Worm (Caenorhabditis elegans) whole organism, L4 larva: ENCODE results near the gene nhr-132.

ENCODE experiments used
- F10B5.3 ChIP-seq: sonication (generic microtip); optimal IDR thresholded peaks from 2 replicates; lab custom pipeline; 2016; ENCODE audit warnings: mild to moderate bottlenecking, missing genetic modification characterization, missing compliant biosample characterization
- F49E8.2 ChIP-seq: sonication (generic microtip); optimal IDR thresholded peaks from 2 replicates; lab custom pipeline; 2016; ENCODE audit warnings: missing compliant biosample characterization, mild to moderate bottlenecking, missing genetic modification characterization, borderline replicate concordance
- R02D3.7 ChIP-seq: fragments of 150-350 bp; sonication (generic microtip); optimal IDR thresholded peaks from 3 replicates; lab custom pipeline; 2014; ENCODE audit warnings: missing biosample characterization, missing genetic modification characterization
- T26A8.4 ChIP-seq: fragments of 200-800 bp; sonication (Bioruptor generic); IDR thresholded peaks from 2 replicates; pipeline ENCODE4 v1.3.6; 2022; ENCODE audit warnings: missing genetic modification characterization, missing compliant biosample characterization
- Y5F2A.4 ChIP-seq: fragments of 200-800 bp; sonication (Bioruptor generic); optimal IDR thresholded peaks from 2 replicates; lab custom pipeline; 2018; ENCODE audit warnings: mild to moderate bottlenecking, missing genetic modification characterization, missing compliant biosample characterization
- Y75B8A.6 ChIP-seq: fragments of 200-800 bp; sonication (Bioruptor generic); IDR thresholded peaks from 2 replicates; pipeline ENCODE4 v1.3.6; 2022; ENCODE audit warnings: missing genetic modification reagents, missing genetic modification characterization, missing compliant biosample characterization
- ZK546.5 ChIP-seq, 2 experiments: sonication (generic microtip); optimal IDR thresholded peaks; 2 replicates each; lab custom pipeline; 2017; ENCODE audit warnings: missing biosample characterization in 2 of 2, missing genetic modification characterization in 2 of 2
- aly-2 ChIP-seq: sonication (generic microtip); optimal IDR thresholded peaks from 2 replicates; lab custom pipeline; 2018; ENCODE audit warnings: missing biosample characterization, missing genetic modification characterization
- attf-4 ChIP-seq: sonication (generic microtip); optimal IDR thresholded peaks from 3 replicates; lab custom pipeline; 2017; ENCODE audit warnings: missing biosample characterization, missing genetic modification characterization
- ceh-32 ChIP-seq: sonication (generic microtip); optimal IDR thresholded peaks from 2 replicates; lab custom pipeline; 2016; ENCODE audit warnings: mild to moderate bottlenecking, missing genetic modification characterization, missing compliant biosample characterization; ENCODE audit not compliant: poor library complexity
- ceh-62 ChIP-seq: sonication (generic microtip); optimal IDR thresholded peaks from 2 replicates; lab custom pipeline; 2017; ENCODE audit warnings: missing biosample characterization, missing genetic modification characterization
- ceh-82 ChIP-seq: sonication (generic microtip); optimal IDR thresholded peaks from 2 replicates; lab custom pipeline; 2017; ENCODE audit warnings: missing biosample characterization, missing genetic modification characterization
- cey-2 ChIP-seq: sonication (generic microtip); optimal IDR thresholded peaks from 3 replicates; lab custom pipeline; 2017; ENCODE audit warnings: missing genetic modification characterization, mild to moderate bottlenecking, missing compliant biosample characterization, antibody characterized with exemption, borderline replicate concordance; ENCODE audit not compliant: insufficient read depth
- daf-8 ChIP-seq: fragments of 200-800 bp; sonication (Bioruptor generic); IDR thresholded peaks from 2 replicates; pipeline ENCODE4 v1.3.6; 2022; ENCODE audit warnings: missing genetic modification characterization, missing compliant biosample characterization
- dve-1 ChIP-seq: sonication (generic microtip); optimal IDR thresholded peaks from 2 replicates; lab custom pipeline; 2017; ENCODE audit warnings: antibody characterized with exemption, mild to moderate bottlenecking, missing genetic modification characterization, missing compliant biosample characterization; ENCODE audit not compliant: insufficient read depth
- egl-27 ChIP-seq: sonication (generic microtip); optimal IDR thresholded peaks from 3 replicates; lab custom pipeline; 2017; ENCODE audit warnings: missing biosample characterization, missing genetic modification reagents, missing genetic modification characterization
- egl-43 ChIP-seq: fragments of 200-800 bp; sonication (Bioruptor generic); IDR thresholded peaks from 2 replicates; pipeline ENCODE4 v1.3.6; 2022; ENCODE audit warnings: missing genetic modification reagents, missing genetic modification characterization, missing compliant biosample characterization
- fos-1 ChIP-seq: fragments of 150-350 bp; optimal IDR thresholded peaks from 2 replicates; lab custom pipeline; 2014; ENCODE audit warnings: missing biosample characterization, missing genetic modification characterization
- hlh-30 ChIP-seq: sonication (generic microtip); optimal IDR thresholded peaks from 2 replicates; lab custom pipeline; 2017; ENCODE audit warnings: antibody characterized with exemption, mild to moderate bottlenecking, missing genetic modification characterization, missing compliant biosample characterization; ENCODE audit not compliant: insufficient read depth
- jun-1 ChIP-seq: fragments of 150-350 bp; optimal IDR thresholded peaks from 2 replicates; lab custom pipeline; 2014; ENCODE audit warnings: missing biosample characterization, missing genetic modification reagents, missing genetic modification characterization
- lim-7 ChIP-seq: fragments of 200-800 bp; sonication (Bioruptor generic); IDR thresholded peaks from 2 replicates; pipeline ENCODE4 v1.3.6; 2022; ENCODE audit warnings: missing genetic modification characterization, missing compliant biosample characterization
- lin-15B ChIP-seq: fragments of 150-350 bp; sonication (generic microtip); optimal IDR thresholded peaks from 3 replicates; lab custom pipeline; 2014; ENCODE audit warnings: missing biosample characterization, missing genetic modification characterization
- lin-29 ChIP-seq: fragments of 200-800 bp; sonication (Bioruptor generic); IDR thresholded peaks from 2 replicates; pipeline ENCODE4 v1.3.6; 2022; ENCODE audit warnings: missing genetic modification reagents, missing genetic modification characterization, missing compliant biosample characterization
- lin-39 ChIP-seq: fragments of 150-350 bp; optimal IDR thresholded peaks from 2 replicates; lab custom pipeline; 2014; ENCODE audit warnings: missing biosample characterization, missing genetic modification reagents, missing genetic modification characterization
- lsy-2 ChIP-seq, 2 experiments: fragments of 150-350 bp in 1 of 2; sonication (generic microtip) in 1 of 2; optimal IDR thresholded peaks; 2 replicates each; lab custom pipeline; 2014 to 2017; ENCODE audit warnings: missing biosample characterization in 2 of 2, missing genetic modification characterization in 2 of 2
- mep-1 ChIP-seq: fragments of 150-350 bp; sonication (generic microtip); optimal IDR thresholded peaks from 3 replicates; lab custom pipeline; 2014; ENCODE audit warnings: missing biosample characterization, missing genetic modification characterization
- nhr-41 ChIP-seq: fragments of 200-800 bp; sonication (Bioruptor generic); IDR thresholded peaks from 2 replicates; pipeline ENCODE4 v1.3.6; 2022; ENCODE audit warnings: missing genetic modification reagents, missing genetic modification characterization, missing compliant biosample characterization
- nhr-42 ChIP-seq: fragments of 200-800 bp; sonication (Bioruptor generic); IDR thresholded peaks from 2 replicates; pipeline ENCODE4 v1.3.6; 2022; ENCODE audit warnings: missing genetic modification characterization, missing compliant biosample characterization
- nhr-48 ChIP-seq: sonication (generic microtip); optimal IDR thresholded peaks from 2 replicates; lab custom pipeline; 2016; ENCODE audit warnings: mild to moderate bottlenecking, missing genetic modification characterization, missing compliant biosample characterization
- nhr-76 ChIP-seq: fragments of 150-350 bp; optimal IDR thresholded peaks from 2 replicates; lab custom pipeline; 2014; ENCODE audit warnings: missing biosample characterization, missing genetic modification characterization
- pha-4 ChIP-seq, 2 experiments: fragments of 150-350 bp in 1 of 2; fragments of 200-800 bp in 1 of 2; sonication (Bioruptor generic) in 1 of 2; IDR thresholded peaks in 1 of 2; optimal IDR thresholded peaks in 1 of 2; 2 replicates each; pipeline versions ENCODE4 v1.3.6 to Lab custom; 2014 to 2022; ENCODE audit warnings: missing genetic modification characterization in 2 of 2, missing genetic modification reagents in 2 of 2, missing biosample characterization in 1 of 2, missing compliant biosample characterization in 1 of 2
- pqm-1 ChIP-seq: sonication (generic microtip); optimal IDR thresholded peaks from 2 replicates; lab custom pipeline; 2017; ENCODE audit warnings: missing biosample characterization, missing genetic modification characterization
- rbr-2 ChIP-seq: sonication (generic microtip); optimal IDR thresholded peaks from 2 replicates; lab custom pipeline; 2016; ENCODE audit warnings: missing genotype, missing genetic modification characterization, missing compliant biosample characterization
- skn-1 ChIP-seq: fragments of 150-350 bp; optimal IDR thresholded peaks from 2 replicates; lab custom pipeline; 2014; ENCODE audit warnings: missing biosample characterization, missing genetic modification characterization
- snpc-1.2 ChIP-seq: fragments of 200-800 bp; sonication (Bioruptor generic); IDR thresholded peaks from 2 replicates; pipeline ENCODE4 v1.3.6; 2022; ENCODE audit warnings: missing genetic modification reagents, missing genetic modification characterization, missing compliant biosample characterization
- snpc-4 ChIP-seq: fragments of 150-350 bp; optimal IDR thresholded peaks from 2 replicates; lab custom pipeline; 2014; ENCODE audit warnings: missing biosample characterization, missing genetic modification characterization
- spr-1 ChIP-seq: sonication (generic microtip); optimal IDR thresholded peaks from 2 replicates; lab custom pipeline; 2016; ENCODE audit warnings: mild to moderate bottlenecking, missing genetic modification characterization, missing compliant biosample characterization
- spr-3 ChIP-seq: fragments of 200-800 bp; sonication (Bioruptor generic); optimal IDR thresholded peaks from 2 replicates; lab custom pipeline; 2018; ENCODE audit warnings: mild to moderate bottlenecking, missing genetic modification characterization, missing compliant biosample characterization
- tra-1 ChIP-seq: fragments of 200-800 bp; sonication (Bioruptor generic); IDR thresholded peaks from 2 replicates; pipeline ENCODE4 v1.3.6; 2022; ENCODE audit warnings: missing genetic modification reagents, missing genetic modification characterization, missing compliant biosample characterization
- unc-39 ChIP-seq: sonication (generic microtip); optimal IDR thresholded peaks from 2 replicates; lab custom pipeline; 2017; ENCODE audit warnings: missing biosample characterization, missing genetic modification characterization
- unc-62 ChIP-seq, 3 experiments: fragments of 150-350 bp in 1 of 3; sonication (generic microtip); optimal IDR thresholded peaks in 2 of 3; peaks in 1 of 3; 1 replicate in 1 of 3; 2 replicates in 2 of 3; lab custom pipeline; 2014 to 2017; ENCODE audit warnings: missing biosample characterization in 3 of 3, missing genetic modification characterization in 3 of 3, missing genetic modification reagents in 3 of 3, missing genotype in 1 of 3
- vab-7 ChIP-seq: fragments of 200-800 bp; sonication (Bioruptor generic); IDR thresholded peaks from 2 replicates; pipeline ENCODE4 v1.3.6; 2022; ENCODE audit warnings: missing genetic modification reagents, missing genetic modification characterization, missing compliant biosample characterization
- zag-1 ChIP-seq: fragments of 150-350 bp; optimal IDR thresholded peaks from 2 replicates; lab custom pipeline; 2014; ENCODE audit warnings: missing biosample characterization, missing genetic modification characterization
- zfp-2 ChIP-seq: sonication (generic microtip); optimal IDR thresholded peaks from 2 replicates; lab custom pipeline; 2016; ENCODE audit warnings: mild to moderate bottlenecking, missing genetic modification characterization, missing compliant biosample characterization
- zip-11 ChIP-seq: fragments of 200-800 bp; sonication (Bioruptor generic); IDR thresholded peaks from 2 replicates; pipeline ENCODE4 v1.3.6; 2022; ENCODE audit warnings: missing genetic modification characterization, missing compliant biosample characterization
- zip-2 ChIP-seq: fragments of 150-350 bp; optimal IDR thresholded peaks from 2 replicates; lab custom pipeline; 2014; ENCODE audit warnings: missing biosample characterization, missing genetic modification characterization

Gene nhr-132

ce11 chrV:532046-532445 is 2.2 kb upstream of the nhr-132 start, which contains the start of gene nhr-58 (continued):
- no peak for TF ChIP-seq R02D3.7
- TF ChIP-seq nhr-48 (tag; lab: Kevin White, UChicago): peak; percentile 94
- no peak for TF ChIP-seq spr-1 (tag; lab: Kevin White, UChicago)
- TF ChIP-seq zip-11 (GFP tag; lab: Robert Waterston, UW): no peak
- TF ChIP-seq F49E8.2 (tag; lab: Kevin White, UChicago): no peak
- TF ChIP-seq ceh-32: no peak
- no peak for TF ChIP-seq Y75B8A.6
- TF ChIP-seq zag-1 (tag; lab: Kevin White, UChicago): no peak
- TF ChIP-seq pqm-1 (tag; lab: Kevin White, UChicago): peak; percentile 76
- no peak for TF ChIP-seq daf-8 (GFP tag; lab: Robert Waterston, UW)
- TF ChIP-seq F10B5.3: no peak
- no peak for TF ChIP-seq mep-1
- no peak for TF ChIP-seq ZK546.5 (tag; optimal IDR thresholded peaks at IDR 0.05; lab: Kevin White, UChicago)
- TF ChIP-seq T26A8.4 (GFP tag; lab: Robert Waterston, UW): no peak
- TF ChIP-seq ceh-62 (tag; lab: Kevin White, UChicago): no peak
- no peak for TF ChIP-seq egl-27
- peak; percentile 32 for TF ChIP-seq nhr-76 (tag; lab: Kevin White, UChicago)
- TF ChIP-seq egl-43 (GFP tag; lab: Robert Waterston, UW): no peak
- no peak for TF ChIP-seq vab-7 (GFP tag; lab: Robert Waterston, UW)
- no peak for TF ChIP-seq zfp-2
- TF ChIP-seq fos-1 (tag; lab: Kevin White, UChicago): no peak
- TF ChIP-seq lsy-2 (tag; optimal IDR thresholded peaks at IDR 0.05; lab: Kevin White, UChicago): peak in 1 of 2 experiments; percentile 35
- TF ChIP-seq jun-1: peak; percentile 53
- TF ChIP-seq rbr-2 (tag; lab: Kevin White, UChicago): peak; percentile 4
- TF ChIP-seq zip-2 (tag; lab: Kevin White, UChicago): peak; percentile 98
- peak; percentile 94 for TF ChIP-seq dve-1 (tag; lab: Kevin White, UChicago)
- no peak for TF ChIP-seq spr-3 (GFP tag; lab: Kevin White, UChicago)
- TF ChIP-seq lim-7: no peak
- TF ChIP-seq cey-2: no peak

ce11 chrV:536571-536970 is 2.3 kb downstream of the nhr-132 start, which contains the start of gene C14C6.5:
TSS of gene C14C6.5 (plus strand) at chrV:536628.
- TF ChIP-seq T26A8.4 (GFP tag; lab: Robert Waterston, UW): no peak
- no peak for TF ChIP-seq lin-15B (tag; lab: Kevin White, UChicago)
- peak in 1 of 2 experiments; percentile 93 for TF ChIP-seq unc-62 (GFP tag; optimal IDR thresholded peaks at IDR 0.05 in 1 of 2; lab: Kevin White, UChicago)
- TF ChIP-seq unc-62 (tag; optimal IDR thresholded peaks at IDR 0.05; lab: Kevin White, UChicago): no peak
- TF ChIP-seq tra-1 (GFP tag; lab: Robert Waterston, UW): no peak
- no peak for TF ChIP-seq snpc-1.2 (GFP tag; lab: Robert Waterston, UW)
- TF ChIP-seq nhr-76 (tag; lab: Kevin White, UChicago): no peak

ce11 chrV:539040-539510 is 4.8 kb downstream of the nhr-132 start, which contains the start of gene nhr-155:
TSS of gene nhr-155 (plus strand) at chrV:539460.
- TF ChIP-seq nhr-48 (tag; lab: Kevin White, UChicago): no peak
- no peak for TF ChIP-seq nhr-42 (GFP tag; lab: Robert Waterston, UW)
- no peak for TF ChIP-seq snpc-4 (tag; lab: Kevin White, UChicago)
- no peak for TF ChIP-seq jun-1
- TF ChIP-seq mep-1: no peak
- TF ChIP-seq nhr-41 (GFP tag; lab: Robert Waterston, UW): no peak
- TF ChIP-seq cey-2: no peak
- no peak for TF ChIP-seq lin-29 (GFP tag; lab: Robert Waterston, UW)
- no peak for TF ChIP-seq Y5F2A.4
- TF ChIP-seq pha-4 (GFP tag; IDR thresholded peaks at IDR 0.05; lab: Robert Waterston, UW): no peak
- TF ChIP-seq pha-4 (tag; optimal IDR thresholded peaks at IDR 0.05; lab: Kevin White, UChicago): no peak
- TF ChIP-seq unc-39: no peak
- TF ChIP-seq attf-4 (tag; lab: Kevin White, UChicago): no peak
- TF ChIP-seq lin-39: no peak
- TF ChIP-seq skn-1 (tag; lab: Kevin White, UChicago): no peak
- TF ChIP-seq aly-2 (tag; lab: Kevin White, UChicago): no peak
- TF ChIP-seq zag-1 (tag; lab: Kevin White, UChicago): no peak
- no peak for TF ChIP-seq hlh-30 (tag; lab: Kevin White, UChicago)
- TF ChIP-seq ceh-82 (tag; lab: Kevin White, UChicago): no peak
- no peak for TF ChIP-seq pqm-1 (tag; lab: Kevin White, UChicago)
